Worm (Caenorhabditis elegans): ENCODE results near the gene nep-22.

Gene nep-22

ce11 chrX:9010418-9010817, 23.9 kb upstream of the nep-22 start, which contains the start of gene C24A3.9:
Gene C24A3.9 (minus strand): TSS chrX:9010518.
- no peak for TF ChIP-seq ets-7 (tag; optimal IDR thresholded peaks at IDR 0.05)
- TF ChIP-seq F13C5.2 (tag; optimal IDR thresholded peaks at IDR 0.05): no peak
- no peak for TF ChIP-seq tbx-11 (GFP tag; IDR thresholded peaks at IDR 0.05)
- no peak for TF ChIP-seq ceh-36 (tag; optimal IDR thresholded peaks at IDR 0.05)
- TF ChIP-seq aly-1 (tag; optimal IDR thresholded peaks at IDR 0.05): no peak
- no peak for TF ChIP-seq flt-1 (GFP tag; IDR thresholded peaks at IDR 0.05)
- TF ChIP-seq pes-1 (GFP tag; IDR thresholded peaks at IDR 0.05): no peak
- TF ChIP-seq sea-1 (GFP tag; conservative IDR thresholded peaks at IDR 0.05): no peak
- TF ChIP-seq hmbx-1 (tag; optimal IDR thresholded peaks at IDR 0.05): no peak
- no peak for TF ChIP-seq scrt-1 (GFP tag; IDR thresholded peaks at IDR 0.05)
- no peak for TF ChIP-seq hnd-1 (tag; optimal IDR thresholded peaks at IDR 0.05)
- no peak for TF ChIP-seq ama-1 (optimal IDR thresholded peaks at IDR 0.05)
- no peak for TF ChIP-seq B0310.2 (tag; optimal IDR thresholded peaks at IDR 0.05)
- no peak for TF ChIP-seq tbx-37 (GFP tag; conservative IDR thresholded peaks at IDR 0.05)

ce11 chrX:9011471-9011870, 22.9 kb upstream of the nep-22 start:
- no peak for TF ChIP-seq ceh-36 (tag; optimal IDR thresholded peaks at IDR 0.05)
- no peak for TF ChIP-seq scrt-1 (GFP tag; IDR thresholded peaks at IDR 0.05)
- no peak for TF ChIP-seq tra-4 (tag; optimal IDR thresholded peaks at IDR 0.05)
- TF ChIP-seq ama-1 (optimal IDR thresholded peaks at IDR 0.05): no peak
- TF ChIP-seq pes-1 (GFP tag; IDR thresholded peaks at IDR 0.05): no peak
- TF ChIP-seq tbx-11 (GFP tag; IDR thresholded peaks at IDR 0.05): no peak
- TF ChIP-seq aly-1 (tag; optimal IDR thresholded peaks at IDR 0.05): no peak
- no peak for TF ChIP-seq F13C5.2 (tag; optimal IDR thresholded peaks at IDR 0.05)
- no peak for TF ChIP-seq sea-1 (GFP tag; conservative IDR thresholded peaks at IDR 0.05)
- no peak for TF ChIP-seq tbx-37 (GFP tag; conservative IDR thresholded peaks at IDR 0.05)
- TF ChIP-seq hmbx-1 (tag; optimal IDR thresholded peaks at IDR 0.05): no peak

- TF ChIP-seq aly-1 (tag; optimal IDR thresholded peaks at IDR 0.05) (no peak), ceh-36 (tag; optimal IDR thresholded peaks at IDR 0.05) (no peak), scrt-1 (GFP tag; IDR thresholded peaks at IDR 0.05) (no peak), hmg-4 (GFP tag; optimal IDR thresholded peaks at IDR 0.05) (no peak), flt-1 (GFP tag; IDR thresholded peaks at IDR 0.05) (no peak), ets-7 (tag; optimal IDR thresholded peaks at IDR 0.05) (no peak), tbx-37 (GFP tag; conservative IDR thresholded peaks at IDR 0.05) (no peak), B0310.2 (tag; optimal IDR thresholded peaks at IDR 0.05) (no peak), pes-1 (GFP tag; IDR thresholded peaks at IDR 0.05) (no peak), ama-1 (optimal IDR thresholded peaks at IDR 0.05) (no peak), tbx-11 (GFP tag; IDR thresholded peaks at IDR 0.05) (no peak), F13C5.2 (tag; optimal IDR thresholded peaks at IDR 0.05) (no peak), hnd-1 (tag; optimal IDR thresholded peaks at IDR 0.05) (no peak)
These were observed 19.9 kb upstream of the nep-22 start for ce11 chrX:9014451-9014850.

- no peak for TF ChIP-seq ama-1 (optimal IDR thresholded peaks at IDR 0.05)
- no peak for TF ChIP-seq tbx-11 (GFP tag; IDR thresholded peaks at IDR 0.05)
- TF ChIP-seq sea-1 (GFP tag; conservative IDR thresholded peaks at IDR 0.05): no peak
- TF ChIP-seq ceh-13 (GFP tag; optimal IDR thresholded peaks at IDR 0.05): no peak
- no peak for TF ChIP-seq B0310.2 (tag; optimal IDR thresholded peaks at IDR 0.05)
- TF ChIP-seq tra-4 (tag; optimal IDR thresholded peaks at IDR 0.05): no peak
- no peak for TF ChIP-seq tbx-37 (GFP tag; conservative IDR thresholded peaks at IDR 0.05)
- TF ChIP-seq scrt-1 (GFP tag; IDR thresholded peaks at IDR 0.05): no peak
- TF ChIP-seq pes-1 (GFP tag; IDR thresholded peaks at IDR 0.05): no peak
- no peak for TF ChIP-seq F13C5.2 (tag; optimal IDR thresholded peaks at IDR 0.05)
These were observed 18.9 kb upstream of the nep-22 start, which contains the start of gene T25B6.4 for ce11 chrX:9015420-9015819. Gene T25B6.4 (plus strand): TSS chrX:9015720.

ce11 chrX:9021645-9022044, 12.7 kb upstream of the nep-22 start, which contains the start of gene T25B6.5:
Gene T25B6.5 (minus strand): TSS chrX:9021745.
- TF ChIP-seq hmbx-1 (tag; optimal IDR thresholded peaks at IDR 0.05) (no peak), tbx-11 (GFP tag; IDR thresholded peaks at IDR 0.05) (no peak), ceh-13 (GFP tag; optimal IDR thresholded peaks at IDR 0.05) (no peak), scrt-1 (GFP tag; IDR thresholded peaks at IDR 0.05) (no peak), hnd-1 (tag; optimal IDR thresholded peaks at IDR 0.05) (no peak), pes-1 (GFP tag; IDR thresholded peaks at IDR 0.05) (no peak), ama-1 (optimal IDR thresholded peaks at IDR 0.05) (no peak), ets-7 (tag; optimal IDR thresholded peaks at IDR 0.05) (no peak), sea-1 (GFP tag; conservative IDR thresholded peaks at IDR 0.05) (no peak), tra-4 (tag; optimal IDR thresholded peaks at IDR 0.05) (no peak), B0310.2 (tag; optimal IDR thresholded peaks at IDR 0.05) (no peak), flt-1 (GFP tag; IDR thresholded peaks at IDR 0.05) (no peak), hmg-4 (GFP tag; optimal IDR thresholded peaks at IDR 0.05) (no peak), aly-1 (tag; optimal IDR thresholded peaks at IDR 0.05) (no peak), ceh-36 (tag; optimal IDR thresholded peaks at IDR 0.05) (no peak), tbx-37 (GFP tag; conservative IDR thresholded peaks at IDR 0.05) (no peak), F13C5.2 (tag; optimal IDR thresholded peaks at IDR 0.05) (no peak)

ce11 chrX:9022779-9023178, 11.6 kb upstream of the nep-22 start, which contains the start of gene T25B6.6:
Gene T25B6.6 (minus strand): TSS chrX:9022879.
- TF ChIP-seq hnd-1 (tag; optimal IDR thresholded peaks at IDR 0.05): no peak
- TF ChIP-seq tbx-11 (GFP tag; IDR thresholded peaks at IDR 0.05): no peak
- TF ChIP-seq ceh-13 (GFP tag; optimal IDR thresholded peaks at IDR 0.05): no peak
- TF ChIP-seq scrt-1 (GFP tag; IDR thresholded peaks at IDR 0.05): no peak
- TF ChIP-seq tbx-37 (GFP tag; conservative IDR thresholded peaks at IDR 0.05): no peak
- TF ChIP-seq flt-1 (GFP tag; IDR thresholded peaks at IDR 0.05): no peak
- no peak for TF ChIP-seq ama-1 (optimal IDR thresholded peaks at IDR 0.05)
- TF ChIP-seq ets-7 (tag; optimal IDR thresholded peaks at IDR 0.05): no peak

ce11 chrX:9023816-9024215, 10.5 kb upstream of the nep-22 start:
- TF ChIP-seq scrt-1 (GFP tag; IDR thresholded peaks at IDR 0.05): no peak
- no peak for TF ChIP-seq tbx-11 (GFP tag; IDR thresholded peaks at IDR 0.05)
- no peak for TF ChIP-seq ama-1 (optimal IDR thresholded peaks at IDR 0.05)
- no peak for TF ChIP-seq sea-1 (GFP tag; conservative IDR thresholded peaks at IDR 0.05)
- no peak for TF ChIP-seq tra-4 (tag; optimal IDR thresholded peaks at IDR 0.05)
- no peak for TF ChIP-seq ceh-13 (GFP tag; optimal IDR thresholded peaks at IDR 0.05)
- TF ChIP-seq aly-1 (tag; optimal IDR thresholded peaks at IDR 0.05): no peak
- TF ChIP-seq hnd-1 (tag; optimal IDR thresholded peaks at IDR 0.05): no peak

All from whole organism, early embryonic.